Fruit fly (Drosophila melanogaster) S2 (cell line): ENCODE data around the gene CG13766.

Source experiments
- CG8478 ChIP-seq: fragments of >200 bp; optimal IDR thresholded peaks from 2 replicates; lab custom pipeline; 2018
- CTCF ChIP-seq, 2 experiments: fragments of >200 bp; optimal IDR thresholded peaks; 2 replicates each; lab custom pipeline; 2018

Gene CG13766

dm6 chr2L:6566020-6566687, at the start of gene CG13766:
Gene CG13766, minus strand, starts transcription at chr2L:6566181.
- TF ChIP-seq CG8478 (lab: Kevin White, UChicago): no peak
- no peak for TF ChIP-seq CTCF (optimal IDR thresholded peaks at IDR 0.05; lab: Kevin White, UChicago)

dm6 chr2L:6614229-6614935, 48.4 kb upstream of the CG13766 start:
- TF ChIP-seq CTCF (optimal IDR thresholded peaks at IDR 0.05; lab: Kevin White, UChicago): no peak
- TF ChIP-seq CG8478 (lab: Kevin White, UChicago): no peak

- TF ChIP-seq CG8478 (lab: Kevin White, UChicago) (no peak), CTCF (optimal IDR thresholded peaks at IDR 0.05; lab: Kevin White, UChicago) (no peak)
Measured at dm6 chr2L:6613156-6613555, 47.2 kb upstream of the CG13766 start.

- TF ChIP-seq CTCF (optimal IDR thresholded peaks at IDR 0.05; lab: Kevin White, UChicago) (no peak), CG8478 (lab: Kevin White, UChicago) (no peak)
Measured at dm6 chr2L:6612477-6613004, 46.6 kb upstream of the CG13766 start.

dm6 chr2L:6611374-6612005, 45.5 kb upstream of the CG13766 start:
- no peak for TF ChIP-seq CTCF (optimal IDR thresholded peaks at IDR 0.05; lab: Kevin White, UChicago)
- TF ChIP-seq CG8478 (lab: Kevin White, UChicago): no peak

- no peak for TF ChIP-seq CG8478 (lab: Kevin White, UChicago)
- peak; percentile 71 to 72 for TF ChIP-seq CTCF (optimal IDR thresholded peaks at IDR 0.05; lab: Kevin White, UChicago)
Measured at dm6 chr2L:6610683-6611373, 44.8 kb upstream of the CG13766 start, which contains the start of gene CG11050. Gene CG11050, plus strand, starts transcription at chr2L:6611011.

dm6 chr2L:6601018-6601505, 35.1 kb upstream of the CG13766 start, which contains the start of gene Dpp10:
Gene Dpp10, minus strand, starts transcription at chr2L:6601068.
- TF ChIP-seq CG8478 (lab: Kevin White, UChicago) (no peak), CTCF (optimal IDR thresholded peaks at IDR 0.05; lab: Kevin White, UChicago) (no peak)

- TF ChIP-seq CTCF (optimal IDR thresholded peaks at IDR 0.05; lab: Kevin White, UChicago) (no peak), CG8478 (lab: Kevin White, UChicago) (no peak)
Measured at dm6 chr2L:6595027-6595426, 29.0 kb upstream of the CG13766 start.

dm6 chr2L:6584346-6584745, 18.4 kb upstream of the CG13766 start:
- TF ChIP-seq CTCF (optimal IDR thresholded peaks at IDR 0.05; lab: Kevin White, UChicago): peak; percentile 61 to 68
- TF ChIP-seq CG8478 (lab: Kevin White, UChicago): no peak

dm6 chr2L:6579045-6579444, 13.1 kb upstream of the CG13766 start:
- TF ChIP-seq CG8478 (lab: Kevin White, UChicago): no peak
- no peak for TF ChIP-seq CTCF (optimal IDR thresholded peaks at IDR 0.05; lab: Kevin White, UChicago)

- TF ChIP-seq CG8478 (lab: Kevin White, UChicago) (no peak), CTCF (optimal IDR thresholded peaks at IDR 0.05; lab: Kevin White, UChicago) (no peak)
Measured at dm6 chr2L:6564955-6565354, 1.0 kb downstream of the CG13766 start.

- TF ChIP-seq CG8478 (lab: Kevin White, UChicago) (no peak), CTCF (optimal IDR thresholded peaks at IDR 0.05; lab: Kevin White, UChicago) (no peak)
Measured at dm6 chr2L:6562358-6562687, 3.7 kb downstream of the CG13766 start.

dm6 chr2L:6561463-6562357, 4.3 kb downstream of the CG13766 start, which contains the start of the genes Trmt6 and Ent2:
Gene Trmt6, minus strand, starts transcription at chr2L:6562289.
Gene Ent2, plus strand, starts transcription at chr2L:6562325.
- TF ChIP-seq CG8478 (lab: Kevin White, UChicago) (no peak), CTCF (optimal IDR thresholded peaks at IDR 0.05; lab: Kevin White, UChicago) (peak in 1 of 2 experiments; percentile 11)
